Worm (Caenorhabditis elegans) whole organism, L3 larva: ENCODE results near the gene srg-62.

Experiments used
- ceh-16 ChIP-seq: sonication (generic microtip); optimal IDR thresholded peaks from 2 replicates; lab custom pipeline; 2017; ENCODE audit warnings: missing biosample characterization, missing genetic modification characterization
- elt-2 ChIP-seq: sonication (generic microtip); optimal IDR thresholded peaks from 2 replicates; lab custom pipeline; 2016; ENCODE audit warnings: missing genetic modification reagents, mild to moderate bottlenecking, missing genetic modification characterization, missing compliant biosample characterization
- elt-3 ChIP-seq, 3 experiments: fragments of 150-350 bp in 1 of 3; sonication (generic microtip) in 2 of 3; optimal IDR thresholded peaks; 2 replicates in 2 of 3; 4 replicates in 1 of 3; lab custom pipeline; 2014 to 2017; ENCODE audit warnings: missing biosample characterization in 3 of 3, missing genetic modification characterization in 3 of 3
- jun-1 ChIP-seq: fragments of 150-350 bp; optimal IDR thresholded peaks from 2 replicates; lab custom pipeline; 2014; ENCODE audit warnings: missing biosample characterization, missing genetic modification reagents, missing genetic modification characterization
- mdl-1 ChIP-seq: fragments of 150-350 bp; optimal IDR thresholded peaks from 2 replicates; lab custom pipeline; 2014; ENCODE audit warnings: missing biosample characterization, missing genetic modification characterization
- nfya-1 ChIP-seq: sonication (generic microtip); optimal IDR thresholded peaks from 2 replicates; lab custom pipeline; 2017; ENCODE audit warnings: missing genetic modification characterization, mild to moderate bottlenecking, missing compliant biosample characterization, antibody characterized with exemption, moderate library complexity; ENCODE audit not compliant: insufficient read depth
- nhr-237 ChIP-seq: fragments of 150-350 bp; optimal IDR thresholded peaks from 2 replicates; lab custom pipeline; 2014; ENCODE audit warnings: missing biosample characterization, missing genetic modification characterization
- nhr-28 ChIP-seq: fragments of 150-350 bp; optimal IDR thresholded peaks from 2 replicates; lab custom pipeline; 2014; ENCODE audit warnings: missing biosample characterization, missing genetic modification characterization
- nhr-77 ChIP-seq: fragments of 150-350 bp; optimal IDR thresholded peaks from 2 replicates; lab custom pipeline; 2014; ENCODE audit warnings: missing biosample characterization, missing genetic modification characterization
- skn-1 ChIP-seq: fragments of 150-350 bp; optimal IDR thresholded peaks from 2 replicates; lab custom pipeline; 2014; ENCODE audit warnings: missing biosample characterization, missing genetic modification characterization
- unc-39 ChIP-seq: sonication (generic microtip); optimal IDR thresholded peaks from 4 replicates; lab custom pipeline; 2017; ENCODE audit warnings: missing biosample characterization, missing genetic modification characterization
- unc-62 ChIP-seq: fragments of 150-350 bp; sonication (generic microtip); optimal IDR thresholded peaks from 4 replicates; lab custom pipeline; 2014; ENCODE audit warnings: missing biosample characterization, missing genetic modification reagents, missing genetic modification characterization
- ztf-11 ChIP-seq: fragments of 150-350 bp; optimal IDR thresholded peaks from 2 replicates; lab custom pipeline; 2014; ENCODE audit warnings: missing biosample characterization, missing genetic modification characterization

DNA sequence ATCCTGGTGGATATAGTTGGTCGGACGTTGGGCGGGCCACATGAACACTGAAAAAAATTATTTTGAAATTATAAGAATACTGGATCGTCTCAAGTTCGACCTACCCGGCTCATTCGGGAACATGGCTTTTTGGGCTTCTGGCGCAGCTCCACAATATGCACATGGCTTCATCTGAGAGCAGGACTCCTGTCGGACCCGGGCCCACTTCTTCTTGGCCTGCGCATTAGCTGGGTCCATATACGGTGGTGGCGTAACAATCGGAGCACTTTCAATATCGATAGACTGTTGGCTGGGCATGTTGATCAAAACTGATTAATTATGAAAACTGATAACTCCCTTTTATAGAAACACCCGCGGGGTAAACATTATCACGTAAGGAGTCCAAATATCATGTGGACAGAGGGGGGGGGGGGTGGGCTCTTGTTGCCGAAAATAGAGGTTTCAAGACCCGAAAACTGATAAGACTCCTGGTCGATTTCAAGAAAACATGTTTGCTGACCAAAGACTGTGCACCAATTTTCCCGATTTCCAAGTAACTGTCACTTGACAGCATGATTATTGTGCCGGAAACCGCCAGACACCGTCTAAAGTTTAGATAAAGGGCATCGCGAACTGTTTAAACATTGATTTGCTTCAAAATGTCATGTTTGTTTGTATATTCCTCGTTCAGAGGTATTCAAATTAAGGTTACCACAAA lies 11.3 kb downstream of the srg-62 start, which contains the start of gene dod-3:
- no peak for TF ChIP-seq nfya-1 (tag; lab: Kevin White, UChicago)
- TF ChIP-seq nhr-28 (tag; lab: Kevin White, UChicago): no peak
- TF ChIP-seq skn-1 (tag; lab: Kevin White, UChicago): no peak
- no peak for TF ChIP-seq ceh-16 (tag; lab: Kevin White, UChicago)
- TF ChIP-seq elt-2 (tag; lab: Kevin White, UChicago): peak; percentile 95
- no peak for TF ChIP-seq unc-62 (GFP tag; lab: Kevin White, UChicago)
- TF ChIP-seq nhr-77 (tag; lab: Kevin White, UChicago): no peak
- no peak for TF ChIP-seq unc-39 (tag; lab: Kevin White, UChicago)
- no peak for TF ChIP-seq ztf-11
- no peak for TF ChIP-seq jun-1 (tag; lab: Kevin White, UChicago)
- no peak for TF ChIP-seq mdl-1 (tag; lab: Kevin White, UChicago)
- no peak for TF ChIP-seq nhr-237
- TF ChIP-seq elt-3 (tag; optimal IDR thresholded peaks at IDR 0.05; lab: Kevin White, UChicago): no peak
